Fruit fly (Drosophila melanogaster): Measurements from ENCODE around the gene CG14275.

Gene CG14275

dm6 chr2L:8371354-8371937 lies 44.2 kb downstream of the CG14275 start (continued):
- TF ChIP-seq org-1 (GFP tag; optimal IDR thresholded peaks at IDR 0.05) = no peak
- no peak for TF ChIP-seq ci (GFP tag; IDR thresholded peaks at IDR 0.05)
- TF ChIP-seq stwl (tag; optimal IDR thresholded peaks at IDR 0.05) = no peak
- TF ChIP-seq sug (tag; optimal IDR thresholded peaks at IDR 0.05) = no peak
- no peak for TF ChIP-seq HLHmδ (GFP tag; optimal IDR thresholded peaks at IDR 0.05)
- peak; percentile 24 for TF ChIP-seq BtbVII (GFP tag; optimal IDR thresholded peaks at IDR 0.05)
- TF ChIP-seq CG9437 (GFP tag; optimal IDR thresholded peaks at IDR 0.05) = peak; percentile 27
- no peak for TF ChIP-seq CG7745 (tag; optimal IDR thresholded peaks at IDR 0.05)
- peak; percentile 42 for TF ChIP-seq gem (tag; optimal IDR thresholded peaks at IDR 0.05)
- peak; percentile 2 for TF ChIP-seq PHDP (tag; optimal IDR thresholded peaks at IDR 0.05)
- no peak for TF ChIP-seq Dref (GFP tag; IDR thresholded peaks at IDR 0.05)
- no peak for TF ChIP-seq Spps (tag; optimal IDR thresholded peaks at IDR 0.05)
- TF ChIP-seq Bteb2 (GFP tag; optimal IDR thresholded peaks at IDR 0.05) = no peak
- peak; percentile 14 for TF ChIP-seq CG17359 (tag; optimal IDR thresholded peaks at IDR 0.05)
- TF ChIP-seq Myb (GFP tag; optimal IDR thresholded peaks at IDR 0.05) = no peak
- peak; percentile 54 for TF ChIP-seq dmrt99B (tag; optimal IDR thresholded peaks at IDR 0.05)
- no peak for TF ChIP-seq sd (tag; optimal IDR thresholded peaks at IDR 0.05)
- TF ChIP-seq CG43689 (GFP tag; IDR thresholded peaks at IDR 0.05) = no peak
- no peak for TF ChIP-seq CG12219 (GFP tag; optimal IDR thresholded peaks at IDR 0.05)
- TF ChIP-seq tap (tag; optimal IDR thresholded peaks at IDR 0.05) = peak; percentile 21
- peak; percentile 18 for TF ChIP-seq nmo (GFP tag; optimal IDR thresholded peaks at IDR 0.05)
- TF ChIP-seq CG3995 (GFP tag; optimal IDR thresholded peaks at IDR 0.05) = no peak
- TF ChIP-seq CG12659 (GFP tag; optimal IDR thresholded peaks at IDR 0.05) = peak; percentile 23
- no peak for TF ChIP-seq gce (GFP tag; IDR thresholded peaks at IDR 0.05)
- no peak for TF ChIP-seq fd102C (GFP tag; optimal IDR thresholded peaks at IDR 0.05)
- peak; percentile 0 for TF ChIP-seq nerfin-1 (tag; optimal IDR thresholded peaks at IDR 0.05)
- no peak for TF ChIP-seq disco-r (GFP tag; optimal IDR thresholded peaks at IDR 0.05)
- 0 out of 3 replicates have a peak, but pooled peaks have one; percentile 12 for TF ChIP-seq dysf (GFP tag; IDR thresholded peaks at IDR 0.05)
- peak; percentile 33 for TF ChIP-seq CG30403 (GFP tag; optimal IDR thresholded peaks at IDR 0.05)
- no peak for TF ChIP-seq mld (GFP tag; IDR thresholded peaks at IDR 0.05; ENCODE audit: partially characterized antibody)
- no peak for TF ChIP-seq twi (tag; optimal IDR thresholded peaks at IDR 0.05)
- TF ChIP-seq CG14441 (GFP tag; IDR thresholded peaks at IDR 0.05) = 0 out of 2 replicates have a peak, but pooled peaks have one; percentile 30
- no peak for TF ChIP-seq Rfx (GFP tag; IDR thresholded peaks at IDR 0.05)
- no peak for TF ChIP-seq sob (GFP tag; IDR thresholded peaks at IDR 0.05)
- TF ChIP-seq CG4360 (GFP tag; IDR thresholded peaks at IDR 0.05) = no peak
- TF ChIP-seq pnt (GFP tag; optimal IDR thresholded peaks at IDR 0.05) = no peak
- peak; percentile 56; the same call in 1 of the 3 replicates for TF ChIP-seq CG17361 (GFP tag; IDR thresholded peaks at IDR 0.05)
- TF ChIP-seq kah (GFP tag; optimal IDR thresholded peaks at IDR 0.05) = no peak
- peak; percentile 19 for TF ChIP-seq Sox100B (GFP tag; optimal IDR thresholded peaks at IDR 0.05)
- TF ChIP-seq so (GFP tag; IDR thresholded peaks at IDR 0.05) = 0 out of 3 replicates have a peak, but pooled peaks have one; percentile 23
- TF ChIP-seq NK7.1 (GFP tag; optimal IDR thresholded peaks at IDR 0.05) = no peak
- no peak for TF ChIP-seq CG33213 (GFP tag; optimal IDR thresholded peaks at IDR 0.05)
- TF ChIP-seq vfl (GFP tag; optimal IDR thresholded peaks at IDR 0.05) = no peak
- no peak for TF ChIP-seq her (GFP tag; optimal IDR thresholded peaks at IDR 0.05)

Data from whole organism, embryonic.